Worm (Caenorhabditis elegans) whole organism, L4/young adult: Measurements from ENCODE around the gene lgc-53.

Source experiments
- W03F9.2 ChIP-seq: fragments of 150-350 bp; optimal IDR thresholded peaks from 2 replicates; lab custom pipeline; 2014; ENCODE audit warnings: missing biosample characterization, missing genetic modification characterization
- dao-5 ChIP-seq: sonication (generic microtip); optimal IDR thresholded peaks from 2 replicates; lab custom pipeline; 2016; ENCODE audit warnings: missing genotype, missing genetic modification characterization, moderate library complexity, missing compliant biosample characterization
- him-1 ChIP-seq: sonication (generic microtip); optimal IDR thresholded peaks from 2 replicates; lab custom pipeline; 2016; ENCODE audit warnings: missing genotype, missing genetic modification reagents, missing genetic modification characterization, missing compliant biosample characterization

DNA sequence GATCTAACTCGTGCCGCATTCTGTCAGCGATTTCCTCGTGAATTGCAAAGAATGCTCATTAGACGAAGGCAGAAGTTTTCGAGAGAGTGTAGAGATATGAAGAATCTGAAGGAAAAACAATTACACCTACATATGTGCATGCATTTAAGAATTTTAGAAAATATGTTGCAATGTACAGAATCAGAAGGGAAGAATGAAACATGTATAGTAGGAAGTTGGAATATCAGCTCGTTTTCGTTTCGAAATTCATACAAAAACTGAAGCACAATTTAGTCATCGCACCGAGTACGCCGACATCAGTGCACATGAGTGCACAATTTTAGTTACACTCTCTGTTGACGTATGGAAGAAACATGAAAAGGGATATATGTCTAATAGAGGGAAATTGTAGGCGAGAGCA lies 43.0 kb downstream of the lgc-53 start, which contains the start of gene C10E2.5:
- TF ChIP-seq him-1 (tag; lab: Kevin White, UChicago): no peak
- TF ChIP-seq dao-5 (tag; lab: Kevin White, UChicago): no peak
- TF ChIP-seq W03F9.2 (tag; lab: Kevin White, UChicago): no peak
